Worm (Caenorhabditis elegans) whole organism, L1 larva: ENCODE measurements around the gene ttr-42.

Experiments used
- C16A3.4 ChIP-seq: fragments of 150-350 bp; optimal IDR thresholded peaks from 2 replicates; lab custom pipeline; 2014; ENCODE audit warnings: missing biosample characterization, missing genetic modification characterization
- C34B4.2 ChIP-seq: sonication (generic microtip); optimal IDR thresholded peaks from 2 replicates; lab custom pipeline; 2017; ENCODE audit warnings: mild to moderate bottlenecking, missing genetic modification characterization, missing compliant biosample characterization
- F16B12.6 ChIP-seq: fragments of 150-350 bp; optimal IDR thresholded peaks from 2 replicates; lab custom pipeline; 2014; ENCODE audit warnings: missing biosample characterization, missing genetic modification characterization
- Y116A8C.19 ChIP-seq: sonication (generic microtip); optimal IDR thresholded peaks from 2 replicates; lab custom pipeline; 2016; ENCODE audit warnings: missing compliant biosample characterization, missing genetic modification characterization, borderline replicate concordance
- aha-1 ChIP-seq: fragments of 150-350 bp; optimal IDR thresholded peaks from 2 replicates; lab custom pipeline; 2014; ENCODE audit warnings: missing biosample characterization, missing genetic modification characterization
- alr-1 ChIP-seq: fragments of 200-800 bp; sonication (Bioruptor generic); optimal IDR thresholded peaks from 2 replicates; lab custom pipeline; 2018; ENCODE audit warnings: borderline replicate concordance, mild to moderate bottlenecking, missing genetic modification characterization, missing compliant biosample characterization
- aly-2 ChIP-seq: fragments of 150-350 bp; optimal IDR thresholded peaks from 2 replicates; lab custom pipeline; 2014; ENCODE audit warnings: missing biosample characterization, missing genetic modification characterization
- blmp-1 ChIP-seq: fragments of 150-350 bp; optimal IDR thresholded peaks from 2 replicates; lab custom pipeline; 2014; ENCODE audit warnings: missing biosample characterization, missing genetic modification characterization
- ceh-63 ChIP-seq: fragments of 200-800 bp; sonication (Bioruptor generic); optimal IDR thresholded peaks from 2 replicates; lab custom pipeline; 2018; ENCODE audit warnings: mild to moderate bottlenecking, missing genetic modification characterization, missing compliant biosample characterization
- ceh-8 ChIP-seq: fragments of 200-800 bp; sonication (Bioruptor generic); optimal IDR thresholded peaks from 2 replicates; lab custom pipeline; 2018; ENCODE audit warnings: mild to moderate bottlenecking, missing genetic modification characterization, moderate library complexity, missing compliant biosample characterization
- ceh-90 ChIP-seq: sonication (generic microtip); optimal IDR thresholded peaks from 2 replicates; lab custom pipeline; 2016; ENCODE audit warnings: missing genetic modification characterization, missing compliant biosample characterization
- ces-1 ChIP-seq: fragments of 150-350 bp; optimal IDR thresholded peaks from 2 replicates; lab custom pipeline; 2014; ENCODE audit warnings: missing biosample characterization, missing genetic modification reagents, missing genetic modification characterization
- dpl-1 ChIP-seq, 3 experiments: fragments of 150-350 bp in 2 of 3; sonication (generic microtip) in 1 of 3; optimal IDR thresholded peaks; 2 replicates each; lab custom pipeline; 2014 to 2017; ENCODE audit warnings: missing biosample characterization in 3 of 3, missing genetic modification characterization in 3 of 3, missing genetic modification reagents in 3 of 3
- efl-1 ChIP-seq, 4 experiments: fragments of 150-350 bp; optimal IDR thresholded peaks in 3 of 4; peaks in 1 of 4; 1 replicate in 1 of 4; 2 replicates in 3 of 4; lab custom pipeline; 2014; ENCODE audit warnings: missing biosample characterization in 2 of 4, missing genetic modification characterization in 2 of 4, missing genetic modification reagents in 2 of 4
- efl-3 ChIP-seq: fragments of 200-800 bp; sonication (Bioruptor generic); optimal IDR thresholded peaks from 2 replicates; lab custom pipeline; 2018; ENCODE audit warnings: mild to moderate bottlenecking, missing genetic modification characterization, missing compliant biosample characterization
- egl-13 ChIP-seq: sonication (generic microtip); optimal IDR thresholded peaks from 2 replicates; lab custom pipeline; 2016; ENCODE audit warnings: missing genotype, missing genetic modification reagents, missing genetic modification characterization, missing compliant biosample characterization
- egl-27 ChIP-seq, 2 experiments: fragments of 150-350 bp in 1 of 2; sonication (generic microtip); optimal IDR thresholded peaks; 3 replicates each; lab custom pipeline; 2017 to 2018; ENCODE audit warnings: missing biosample characterization in 2 of 2, missing genetic modification characterization in 2 of 2, missing genetic modification reagents in 2 of 2
- elt-3 ChIP-seq, 6 experiments: fragments of 150-350 bp in 1 of 6; sonication (generic microtip); optimal IDR thresholded peaks; 2 replicates each; lab custom pipeline; 2017 to 2018; ENCODE audit warnings: missing biosample characterization in 6 of 6, missing genetic modification characterization in 6 of 6, inconsistent platforms in 1 of 6
- ets-5 ChIP-seq: fragments of 200-800 bp; sonication (Bioruptor generic); IDR thresholded peaks from 2 replicates; pipeline ENCODE4 v1.3.6; 2022; ENCODE audit warnings: missing genetic modification characterization, missing compliant biosample characterization
- fkh-10 ChIP-seq: sonication (generic microtip); optimal IDR thresholded peaks from 2 replicates; lab custom pipeline; 2017; ENCODE audit warnings: missing biosample characterization, missing genetic modification reagents, missing genetic modification characterization
- fkh-4 ChIP-seq: sonication (generic microtip); optimal IDR thresholded peaks from 2 replicates; lab custom pipeline; 2016; ENCODE audit warnings: missing compliant biosample characterization, missing genetic modification characterization, borderline replicate concordance
- grh-1 ChIP-seq: fragments of 200-800 bp; sonication (Bioruptor generic); IDR thresholded peaks from 2 replicates; pipeline ENCODE4 v1.3.6; 2022; ENCODE audit warnings: missing genetic modification reagents, missing genetic modification characterization, missing compliant biosample characterization
- hpl-2 ChIP-seq: fragments of 150-350 bp; optimal IDR thresholded peaks from 2 replicates; lab custom pipeline; 2014; ENCODE audit warnings: missing biosample characterization, missing genetic modification reagents, missing genetic modification characterization
- isw-1 ChIP-seq: fragments of 200-800 bp; sonication (Bioruptor generic); IDR thresholded peaks from 2 replicates; pipeline ENCODE4 v1.3.6; 2022; ENCODE audit warnings: missing genetic modification characterization, missing compliant biosample characterization
- lin-13 ChIP-seq: fragments of 150-350 bp; optimal IDR thresholded peaks from 2 replicates; lab custom pipeline; 2014; ENCODE audit warnings: missing biosample characterization, missing genetic modification reagents, missing genetic modification characterization
- lin-14 ChIP-seq: fragments of 200-800 bp; sonication (Bioruptor generic); optimal IDR thresholded peaks from 2 replicates; lab custom pipeline; 2018; ENCODE audit warnings: mild to moderate bottlenecking, missing genetic modification characterization, moderate library complexity, missing compliant biosample characterization
- lsy-2 ChIP-seq, 2 experiments: fragments of 150-350 bp; optimal IDR thresholded peaks; 2 replicates each; lab custom pipeline; 2014; ENCODE audit warnings: missing biosample characterization in 2 of 2, missing genetic modification characterization in 2 of 2
- mab-9 ChIP-seq: fragments of 200-800 bp; sonication (Bioruptor generic); IDR thresholded peaks from 2 replicates; pipeline ENCODE4 v1.3.6; 2022; ENCODE audit warnings: missing genetic modification reagents, missing genetic modification characterization, missing compliant biosample characterization
- mef-2 ChIP-seq: fragments of 150-350 bp; optimal IDR thresholded peaks from 2 replicates; lab custom pipeline; 2014; ENCODE audit warnings: missing biosample characterization, missing genetic modification characterization
- mep-1 ChIP-seq: fragments of 150-350 bp; optimal IDR thresholded peaks from 2 replicates; lab custom pipeline; 2014; ENCODE audit warnings: missing biosample characterization, missing genetic modification characterization
- nhr-12 ChIP-seq: sonication (generic microtip); optimal IDR thresholded peaks from 2 replicates; lab custom pipeline; 2017; ENCODE audit warnings: missing biosample characterization, missing genetic modification characterization
- nhr-47 ChIP-seq: sonication (generic microtip); optimal IDR thresholded peaks from 2 replicates; lab custom pipeline; 2016; ENCODE audit warnings: mild to moderate bottlenecking, missing genetic modification characterization, moderate library complexity, missing compliant biosample characterization
- nhr-71 ChIP-seq: sonication (generic microtip); optimal IDR thresholded peaks from 2 replicates; lab custom pipeline; 2016; ENCODE audit warnings: mild to moderate bottlenecking, missing genetic modification characterization, moderate library complexity, missing compliant biosample characterization
- nhr-76 ChIP-seq: sonication (generic microtip); optimal IDR thresholded peaks from 2 replicates; lab custom pipeline; 2017; ENCODE audit warnings: missing biosample characterization, missing genetic modification characterization
- nhr-77 ChIP-seq: fragments of 150-350 bp; optimal IDR thresholded peaks from 2 replicates; lab custom pipeline; 2014; ENCODE audit warnings: missing biosample characterization, missing genetic modification characterization
- nhr-85 ChIP-seq: sonication (generic microtip); peaks from one replicate; lab custom pipeline; 2016; ENCODE audit warnings: missing genetic modification characterization, inconsistent platforms, missing compliant biosample characterization
- pag-3 ChIP-seq: sonication (generic microtip); optimal IDR thresholded peaks from 2 replicates; lab custom pipeline; 2017; ENCODE audit warnings: missing genetic modification characterization, mild to moderate bottlenecking, missing compliant biosample characterization, antibody characterized with exemption, borderline replicate concordance; ENCODE audit not compliant: insufficient read depth
- rnt-1 ChIP-seq: sonication (generic microtip); optimal IDR thresholded peaks from 2 replicates; lab custom pipeline; 2016; ENCODE audit warnings: mild to moderate bottlenecking, missing genetic modification characterization, moderate library complexity, missing compliant biosample characterization
- snpc-4 ChIP-seq: fragments of 150-350 bp; optimal IDR thresholded peaks from 2 replicates; lab custom pipeline; 2014; ENCODE audit warnings: missing biosample characterization, missing genetic modification characterization
- sup-37 ChIP-seq: fragments of 200-800 bp; sonication (Bioruptor generic); optimal IDR thresholded peaks from 2 replicates; lab custom pipeline; 2018; ENCODE audit warnings: mild to moderate bottlenecking, missing genetic modification characterization, missing compliant biosample characterization
- swsn-7 ChIP-seq: sonication (generic microtip); optimal IDR thresholded peaks from 2 replicates; lab custom pipeline; 2016; ENCODE audit warnings: missing genetic modification characterization, missing compliant biosample characterization
- tbx-2 ChIP-seq: sonication (generic microtip); optimal IDR thresholded peaks from 2 replicates; lab custom pipeline; 2016; ENCODE audit warnings: missing genetic modification characterization, missing compliant biosample characterization
- tlp-1 ChIP-seq: fragments of 150-350 bp; optimal IDR thresholded peaks from 2 replicates; lab custom pipeline; 2014; ENCODE audit warnings: missing biosample characterization, missing genetic modification characterization
- unc-130 ChIP-seq: fragments of 150-350 bp; optimal IDR thresholded peaks from 2 replicates; lab custom pipeline; 2017; ENCODE audit warnings: missing biosample characterization, missing genetic modification characterization, inconsistent platforms
- unc-30 ChIP-seq: sonication (generic microtip); optimal IDR thresholded peaks from 2 replicates; lab custom pipeline; 2017; ENCODE audit warnings: missing biosample characterization, missing genetic modification characterization
- unc-62 ChIP-seq: fragments of 150-350 bp; optimal IDR thresholded peaks from 2 replicates; lab custom pipeline; 2014; ENCODE audit warnings: missing biosample characterization, missing genetic modification reagents, missing genetic modification characterization
- unc-98 ChIP-seq: fragments of 200-800 bp; sonication (Bioruptor generic); IDR thresholded peaks from 2 replicates; pipeline ENCODE4 v1.3.6; 2022; ENCODE audit warnings: missing genetic modification characterization, missing compliant biosample characterization
- vab-15 ChIP-seq: sonication (generic microtip); optimal IDR thresholded peaks from 2 replicates; lab custom pipeline; 2017; ENCODE audit warnings: missing genotype, mild to moderate bottlenecking, missing genetic modification characterization, missing compliant biosample characterization
- xbp-1 ChIP-seq: sonication (generic microtip); optimal IDR thresholded peaks from 2 replicates; lab custom pipeline; 2016; ENCODE audit warnings: missing genetic modification characterization, missing compliant biosample characterization
- zag-1 ChIP-seq: fragments of 150-350 bp; optimal IDR thresholded peaks from 2 replicates; lab custom pipeline; 2014; ENCODE audit warnings: missing biosample characterization, missing genetic modification characterization
- zip-4 ChIP-seq: fragments of 200-800 bp; sonication (Bioruptor generic); optimal IDR thresholded peaks from 2 replicates; lab custom pipeline; 2018; ENCODE audit warnings: mild to moderate bottlenecking, missing genetic modification characterization, moderate library complexity, missing compliant biosample characterization
- ztf-11 ChIP-seq, 2 experiments: sonication (generic microtip); optimal IDR thresholded peaks; 2 replicates each; lab custom pipeline; 2016 to 2017; ENCODE audit warnings: missing genetic modification characterization in 2 of 2, missing biosample characterization in 1 of 2, missing compliant biosample characterization in 1 of 2
- ztf-4 ChIP-seq: fragments of 150-350 bp; optimal IDR thresholded peaks from 2 replicates; lab custom pipeline; 2014; ENCODE audit warnings: missing biosample characterization, missing genetic modification characterization

ttr-42 gene

ce11 chrX:2596605-2597004 is 19.1 kb downstream of the ttr-42 start (continued):
- TF ChIP-seq swsn-7 (tag; lab: Kevin White, UChicago), result peak; percentile 41
- no peak for TF ChIP-seq dpl-1 (GFP tag; optimal IDR thresholded peaks at IDR 0.05; lab: Kevin White, UChicago)
- no peak for TF ChIP-seq pag-3 (tag; lab: Kevin White, UChicago)
- TF ChIP-seq elt-3 (tag; optimal IDR thresholded peaks at IDR 0.05; lab: Kevin White, UChicago), result no peak
- TF ChIP-seq fkh-10 (GFP tag; lab: Kevin White, UChicago), result no peak
- TF ChIP-seq ceh-63 (GFP tag; lab: Kevin White, UChicago), result no peak
- TF ChIP-seq grh-1 (GFP tag; lab: Robert Waterston, UW), result no peak
- TF ChIP-seq hpl-2, result no peak
- TF ChIP-seq unc-130 (tag; lab: Kevin White, UChicago), result no peak
- no peak for TF ChIP-seq unc-30 (tag; lab: Kevin White, UChicago)
- TF ChIP-seq vab-15 (tag; lab: Kevin White, UChicago), result no peak
- no peak for TF ChIP-seq rnt-1 (tag; lab: Kevin White, UChicago)
- no peak for TF ChIP-seq ztf-4 (tag; lab: Kevin White, UChicago)
- TF ChIP-seq sup-37 (GFP tag; lab: Kevin White, UChicago), result no peak
- TF ChIP-seq ceh-90, result no peak
- no peak for TF ChIP-seq Y116A8C.19 (tag; lab: Kevin White, UChicago)
- TF ChIP-seq nhr-12 (tag; lab: Kevin White, UChicago), result no peak
- peak; percentile 59 for TF ChIP-seq fkh-4 (tag; lab: Kevin White, UChicago)
- no peak for TF ChIP-seq aly-2 (tag; lab: Kevin White, UChicago)
- TF ChIP-seq ces-1 (GFP tag; lab: Kevin White, UChicago), result no peak
- TF ChIP-seq aha-1 (tag; lab: Kevin White, UChicago), result no peak
- TF ChIP-seq mab-9, result no peak
- no peak for TF ChIP-seq mef-2 (tag; lab: Kevin White, UChicago)
- no peak for TF ChIP-seq F16B12.6
- TF ChIP-seq tlp-1 (tag; lab: Kevin White, UChicago), result no peak
- TF ChIP-seq nhr-76 (tag; lab: Kevin White, UChicago), result no peak
- peak in 1 of 2 experiments; percentile 22 for TF ChIP-seq lsy-2 (tag; optimal IDR thresholded peaks at IDR 0.05; lab: Kevin White, UChicago)
- TF ChIP-seq lin-13 (GFP tag; lab: Kevin White, UChicago), result no peak
- peak; percentile 79 for TF ChIP-seq nhr-47
- no peak for TF ChIP-seq C16A3.4
- TF ChIP-seq mep-1, result no peak
- peak; percentile 62 for TF ChIP-seq lin-14 (GFP tag; lab: Kevin White, UChicago)
- no peak for TF ChIP-seq isw-1 (GFP tag; lab: Robert Waterston, UW)
- no peak for TF ChIP-seq ets-5
- peak; percentile 74 for TF ChIP-seq nhr-71
- no peak for TF ChIP-seq unc-62 (GFP tag; lab: Kevin White, UChicago)
- TF ChIP-seq unc-98 (GFP tag; lab: Robert Waterston, UW), result no peak
- no peak for TF ChIP-seq efl-1 (optimal IDR thresholded peaks at IDR 0.05; lab: Kevin White, UChicago)
- TF ChIP-seq efl-1 (GFP tag; optimal IDR thresholded peaks at IDR 0.05 in 1 of 2; lab: Kevin White, UChicago), result no peak
- no peak for TF ChIP-seq nhr-77 (tag; lab: Kevin White, UChicago)
- no peak for TF ChIP-seq snpc-4 (tag; lab: Kevin White, UChicago)
- no peak for TF ChIP-seq zip-4 (GFP tag; lab: Kevin White, UChicago)
- TF ChIP-seq alr-1 (tag; lab: Kevin White, UChicago), result no peak
- TF ChIP-seq blmp-1, result no peak
- no peak for TF ChIP-seq efl-3 (GFP tag; lab: Kevin White, UChicago)
- peak; percentile 9 for TF ChIP-seq xbp-1 (tag; lab: Kevin White, UChicago)
- peak; percentile 82 for TF ChIP-seq egl-13
- TF ChIP-seq nhr-85 (tag; lab: Kevin White, UChicago), result no peak
- no peak for TF ChIP-seq C34B4.2 (tag; lab: Kevin White, UChicago)
- no peak for TF ChIP-seq ztf-11 (tag; optimal IDR thresholded peaks at IDR 0.05; lab: Kevin White, UChicago)
- TF ChIP-seq tbx-2 (tag; lab: Kevin White, UChicago), result no peak
- no peak for TF ChIP-seq zag-1 (tag; lab: Kevin White, UChicago)
- peak; percentile 69 for TF ChIP-seq ceh-8
- TF ChIP-seq egl-27 (tag; optimal IDR thresholded peaks at IDR 0.05; lab: Kevin White, UChicago), result no peak
